Worm (Caenorhabditis elegans) whole organism, L3 larva: ENCODE results near the gene Y7A5A.2.

Source experiments
- elt-2 ChIP-seq: sonication (generic microtip); optimal IDR thresholded peaks from 2 replicates; lab custom pipeline; 2016; ENCODE audit warnings: missing genetic modification reagents, mild to moderate bottlenecking, missing genetic modification characterization, missing compliant biosample characterization
- nhr-28 ChIP-seq: fragments of 150-350 bp; optimal IDR thresholded peaks from 2 replicates; lab custom pipeline; 2014; ENCODE audit warnings: missing biosample characterization, missing genetic modification characterization

DNA sequence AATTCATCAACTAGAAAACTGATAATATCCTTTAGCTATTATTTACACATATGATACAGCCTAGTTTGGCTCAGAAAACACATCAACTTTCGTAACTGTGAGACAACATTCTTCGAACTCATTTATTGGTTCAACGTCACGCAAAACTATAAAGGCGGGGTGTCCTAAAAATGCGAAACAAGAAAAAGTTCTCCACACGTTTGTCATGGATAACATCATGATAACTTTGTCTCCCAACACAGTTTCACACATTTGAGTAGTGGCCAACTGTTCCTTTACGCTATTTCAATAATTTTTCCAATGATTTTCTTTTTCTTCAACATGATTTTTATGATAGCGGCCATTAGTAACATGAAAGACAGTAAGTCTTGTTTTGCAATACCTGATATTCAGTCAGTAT lies 25.8 kb downstream of the Y7A5A.2 start, which contains the start of gene srxa-9:
- TF ChIP-seq nhr-28 (tag; lab: Kevin White, UChicago) (no peak), elt-2 (tag; lab: Kevin White, UChicago) (no peak)
